Fruit fly (Drosophila melanogaster) whole organism, adult: ENCODE measurements around the gene Nab2.

Experiments used
- CG11617 ChIP-seq: fragments of 200-800 bp; sonication (Bioruptor generic); optimal IDR thresholded peaks from 2 replicates; lab custom pipeline; 2017; ENCODE audit warnings: mild to moderate bottlenecking, missing biosample characterization, missing genetic modification reagents, missing genetic modification characterization
- CG5204 ChIP-seq: fragments of 200-800 bp; sonication (Bioruptor generic); optimal IDR thresholded peaks from 2 replicates; lab custom pipeline; 2016; ENCODE audit warnings: missing biosample characterization, missing genetic modification characterization
- CG7045 ChIP-seq: fragments of 200-800 bp; sonication (Bioruptor generic); optimal IDR thresholded peaks from 2 replicates; lab custom pipeline; 2017; ENCODE audit warnings: missing biosample characterization, mild to moderate bottlenecking, missing genetic modification characterization
- Crg-1 ChIP-seq: fragments of 200-800 bp; sonication (Bioruptor generic); optimal IDR thresholded peaks from 2 replicates; lab custom pipeline; 2016; ENCODE audit warnings: missing biosample characterization, missing genetic modification characterization
- bab1 ChIP-seq: fragments of 200-800 bp; sonication (Bioruptor generic); optimal IDR thresholded peaks from 3 replicates; lab custom pipeline; 2019; ENCODE audit warnings: missing biosample characterization, mild to moderate bottlenecking, missing genetic modification characterization, moderate library complexity
- cic ChIP-seq: fragments of 200-800 bp; sonication (Bioruptor generic); optimal IDR thresholded peaks from 2 replicates; lab custom pipeline; 2017; ENCODE audit warnings: missing biosample characterization, mild to moderate bottlenecking, missing genetic modification characterization, moderate library complexity
- cnc ChIP-seq, 2 experiments: fragments of >200 bp; optimal IDR thresholded peaks; 2 replicates each; lab custom pipeline; 2017
- ovo ChIP-seq: fragments of 200-800 bp; sonication (Bioruptor generic); optimal IDR thresholded peaks from 2 replicates; lab custom pipeline; 2016; ENCODE audit warnings: missing biosample characterization, missing genetic modification characterization
- pad ChIP-seq: fragments of 200-800 bp; sonication (Bioruptor generic); optimal IDR thresholded peaks from 3 replicates; lab custom pipeline; 2017; ENCODE audit warnings: missing biosample characterization, missing genetic modification characterization, mild to moderate bottlenecking, moderate library complexity, missing genetic modification reagents
- tj ChIP-seq: fragments of 200-800 bp; sonication (Bioruptor generic); optimal IDR thresholded peaks from 3 replicates; lab custom pipeline; 2017; ENCODE audit warnings: missing biosample characterization, mild to moderate bottlenecking, missing genetic modification characterization, moderate library complexity
- toe ChIP-seq: fragments of 200-800 bp; sonication (Bioruptor generic); optimal IDR thresholded peaks from 2 replicates; lab custom pipeline; 2016; ENCODE audit warnings: missing biosample characterization, missing genetic modification characterization

DNA sequence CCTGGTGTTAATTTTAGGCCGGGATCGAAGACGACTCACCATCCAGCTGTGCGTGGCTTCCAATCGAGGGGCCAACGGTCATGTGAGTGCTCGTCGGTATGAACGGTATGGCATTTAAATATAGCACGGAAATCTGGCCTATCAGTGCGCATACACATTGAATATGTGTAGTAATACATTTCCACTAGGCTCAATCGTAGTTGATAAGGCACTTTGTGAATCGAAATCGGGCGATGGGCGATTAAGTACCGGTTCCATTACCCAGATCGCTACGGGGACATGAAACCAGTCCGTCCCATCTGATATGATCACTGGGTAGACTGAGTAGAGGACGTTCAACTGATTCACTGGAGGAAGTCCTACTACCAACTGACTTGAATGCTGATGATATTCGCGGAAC lies 32.8 kb downstream of the Nab2 start:
- TF ChIP-seq pad (GFP tag; lab: Kevin White, UChicago): no peak
- TF ChIP-seq ovo (GFP tag; lab: Kevin White, UChicago): no peak
- TF ChIP-seq cic (GFP tag; lab: Kevin White, UChicago): peak; percentile 52
- TF ChIP-seq CG7045 (GFP tag; lab: Kevin White, UChicago): no peak
- no peak for TF ChIP-seq CG5204 (GFP tag; lab: Kevin White, UChicago)
- no peak for TF ChIP-seq cnc (optimal IDR thresholded peaks at IDR 0.05; lab: Kevin White, UChicago)
- no peak for TF ChIP-seq bab1 (GFP tag; lab: Kevin White, UChicago)
- no peak for TF ChIP-seq Crg-1 (GFP tag; lab: Kevin White, UChicago)
- no peak for TF ChIP-seq CG11617 (GFP tag; lab: Kevin White, UChicago)
- TF ChIP-seq toe (GFP tag; lab: Kevin White, UChicago): no peak
- TF ChIP-seq tj: no peak
